Fruit fly (Drosophila melanogaster): Measurements from ENCODE around the gene eIF3d1.
A peak's percentile ranks its signal among the peaks of the same experiment; 100 is the strongest.

The eIF3d1 gene

dm6 chr3R:23662782-23663181 lies 17.1 kb upstream of the eIF3d1 start:
- no peak for TF ChIP-seq rn (GFP tag; IDR thresholded peaks at IDR 0.05)
- no peak for TF ChIP-seq CG34367 (tag; optimal IDR thresholded peaks at IDR 0.05)
- TF ChIP-seq CG13204 (GFP tag; optimal IDR thresholded peaks at IDR 0.05), result no peak

- TF ChIP-seq CG15710 (tag; optimal IDR thresholded peaks at IDR 0.05), result no peak
- no peak for TF ChIP-seq CG32121 (GFP tag; IDR thresholded peaks at IDR 0.05)
- TF ChIP-seq rn (GFP tag; IDR thresholded peaks at IDR 0.05), result no peak
- TF ChIP-seq gl (tag; optimal IDR thresholded peaks at IDR 0.05), result no peak
- TF ChIP-seq CG13204 (GFP tag; optimal IDR thresholded peaks at IDR 0.05), result no peak
- TF ChIP-seq CG12605 (GFP tag; IDR thresholded peaks at IDR 0.05), result 0 out of 2 replicates have a peak, but pooled peaks have one; percentile 20
- no peak for TF ChIP-seq fd96Ca (GFP tag; IDR thresholded peaks at IDR 0.05)
- TF ChIP-seq Ets98B (GFP tag; IDR thresholded peaks at IDR 0.05), result no peak
Observed at dm6 chr3R:23664437-23664836, 15.4 kb upstream of the eIF3d1 start.

dm6 chr3R:23666672-23667211 lies 13.1 kb upstream of the eIF3d1 start:
- TF ChIP-seq Snoo (tag; optimal IDR thresholded peaks at IDR 0.05) (no peak), CG12605 (GFP tag; IDR thresholded peaks at IDR 0.05) (peak; percentile 72; the same call in 1 of the 2 replicates)

- TF ChIP-seq CG14655 (GFP tag; optimal IDR thresholded peaks at IDR 0.05), result peak; percentile 10
- TF ChIP-seq CG9948 (tag; optimal IDR thresholded peaks at IDR 0.05), result no peak
- no peak for TF ChIP-seq Snoo (tag; optimal IDR thresholded peaks at IDR 0.05)
- TF ChIP-seq CG15710 (tag; optimal IDR thresholded peaks at IDR 0.05), result no peak
- no peak for TF ChIP-seq D1 (tag; optimal IDR thresholded peaks at IDR 0.05)
- no peak for TF ChIP-seq Pif1B (GFP tag; optimal IDR thresholded peaks at IDR 0.05)
- no peak for TF ChIP-seq CG34367 (tag; optimal IDR thresholded peaks at IDR 0.05)
- no peak for TF ChIP-seq CG17806 (tag; optimal IDR thresholded peaks at IDR 0.05)
Observed at dm6 chr3R:23667451-23667850, 12.4 kb upstream of the eIF3d1 start.

DNA sequence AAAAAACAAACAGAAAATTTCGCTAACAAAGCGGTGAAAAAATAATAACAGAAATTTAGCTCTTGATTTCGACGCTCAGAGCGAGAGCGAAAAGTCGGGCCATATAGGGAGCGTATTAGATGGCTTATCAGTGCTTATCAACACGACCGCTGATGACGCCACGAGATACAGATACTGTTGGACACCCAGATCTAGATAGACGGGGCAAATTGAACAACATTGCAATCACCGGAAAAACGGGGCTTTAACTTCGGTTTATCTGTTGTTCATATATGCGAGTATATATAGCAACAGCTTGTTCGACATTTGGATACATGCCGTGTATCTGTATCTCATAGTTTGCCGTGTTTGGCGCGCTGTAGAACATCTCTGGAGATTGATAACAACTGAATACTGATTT lies 11.3 kb upstream of the eIF3d1 start:
- TF ChIP-seq EcR (GFP tag; optimal IDR thresholded peaks at IDR 0.05) (no peak), Pif1A (GFP tag; optimal IDR thresholded peaks at IDR 0.05) (no peak), CG17806 (tag; optimal IDR thresholded peaks at IDR 0.05) (no peak), Pif1B (GFP tag; optimal IDR thresholded peaks at IDR 0.05) (no peak), gl (tag; optimal IDR thresholded peaks at IDR 0.05) (no peak)

DNA sequence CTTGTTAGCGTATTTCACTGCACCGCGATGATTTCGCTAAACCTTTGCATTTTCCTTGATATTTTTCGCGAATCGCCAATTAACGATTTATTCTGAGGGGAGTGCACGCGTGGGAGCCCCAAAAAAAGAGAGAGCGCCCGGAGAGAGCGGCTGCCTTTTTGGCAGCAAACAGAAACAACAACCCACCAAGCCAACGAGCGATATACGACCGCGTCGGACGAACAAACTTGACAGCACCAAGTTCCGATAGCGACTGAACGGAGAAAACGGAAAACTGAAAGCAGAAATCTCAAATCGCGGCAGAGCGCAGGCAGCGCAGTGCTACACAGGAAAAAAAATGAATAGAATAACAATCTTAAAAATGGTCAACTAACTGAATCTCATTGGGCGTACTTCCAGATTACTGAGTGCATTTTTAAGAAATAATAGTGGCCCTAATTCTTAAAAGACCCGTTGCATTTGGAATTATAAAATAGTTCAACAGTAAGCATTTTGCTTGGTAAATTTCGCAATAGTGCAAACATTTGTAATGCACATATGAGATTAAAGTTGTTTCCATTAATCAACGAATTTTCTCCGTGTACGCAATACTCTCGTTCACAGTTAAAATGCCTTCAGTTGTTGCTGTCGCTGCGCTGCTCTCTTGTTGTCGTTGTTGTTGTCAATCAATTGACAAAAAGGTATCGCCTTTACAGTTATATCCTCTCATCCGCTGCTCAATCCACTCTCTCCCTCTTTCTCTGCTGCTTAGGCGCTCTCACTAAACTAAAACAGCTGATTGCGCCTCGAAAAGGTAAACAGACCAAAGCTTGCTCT lies 10.2 kb upstream of the eIF3d1 start, which contains the start of gene CG31145:
Gene CG31145 (minus strand): TSS at position 259 of the 816 bp plus-strand sequence.
- TF ChIP-seq gl (tag; optimal IDR thresholded peaks at IDR 0.05), result peak; percentile 96
- TF ChIP-seq CG14655 (GFP tag; optimal IDR thresholded peaks at IDR 0.05), result peak; percentile 100
- peak; percentile 99 for TF ChIP-seq D1 (tag; optimal IDR thresholded peaks at IDR 0.05)
- TF ChIP-seq CG15710 (tag; optimal IDR thresholded peaks at IDR 0.05), result peak; percentile 99
- peak; percentile 99 for TF ChIP-seq CG17806 (tag; optimal IDR thresholded peaks at IDR 0.05)
- TF ChIP-seq CG8301 (tag; optimal IDR thresholded peaks at IDR 0.05), result peak; percentile 100
- peak; percentile 98 for TF ChIP-seq CG12605 (GFP tag; IDR thresholded peaks at IDR 0.05)
- TF ChIP-seq Pif1B (GFP tag; optimal IDR thresholded peaks at IDR 0.05), result peak; percentile 99
- peak; percentile 100 for TF ChIP-seq Snoo (tag; optimal IDR thresholded peaks at IDR 0.05)
- TF ChIP-seq Ets98B (GFP tag; IDR thresholded peaks at IDR 0.05), result peak; percentile 99
- TF ChIP-seq CG8159 (tag; optimal IDR thresholded peaks at IDR 0.05), result peak; percentile 99
- peak; percentile 99 for TF ChIP-seq CG10348 (GFP tag; IDR thresholded peaks at IDR 0.05)
- peak; percentile 99 for TF ChIP-seq CG32121 (GFP tag; IDR thresholded peaks at IDR 0.05)
- peak; percentile 100 for TF ChIP-seq fd96Ca (GFP tag; IDR thresholded peaks at IDR 0.05)
- TF ChIP-seq EcR (GFP tag; optimal IDR thresholded peaks at IDR 0.05), result peak; percentile 75
- TF ChIP-seq CG34367 (tag; optimal IDR thresholded peaks at IDR 0.05), result peak; percentile 99
- TF ChIP-seq CG9948 (tag; optimal IDR thresholded peaks at IDR 0.05), result peak; percentile 99
- TF ChIP-seq Pif1A (GFP tag; optimal IDR thresholded peaks at IDR 0.05), result peak; percentile 100
- TF ChIP-seq CG13204 (GFP tag; optimal IDR thresholded peaks at IDR 0.05), result peak; percentile 96
- peak; percentile 99 for TF ChIP-seq CG4496 (GFP tag; IDR thresholded peaks at IDR 0.05)
- TF ChIP-seq rn (GFP tag; IDR thresholded peaks at IDR 0.05), result peak; percentile 98

dm6 chr3R:23673084-23673483 lies 6.8 kb upstream of the eIF3d1 start:
- TF ChIP-seq rn (GFP tag; IDR thresholded peaks at IDR 0.05) (0 out of 2 replicates have a peak, but pooled peaks have one; percentile 32), CG32121 (GFP tag; IDR thresholded peaks at IDR 0.05) (no peak)

All from whole organism, pupa.